Worm (Caenorhabditis elegans): ENCODE measurements around the gene srd-26.
A peak's percentile ranks its signal among the peaks of the same experiment; 100 is the strongest.

srd-26 gene

DNA sequence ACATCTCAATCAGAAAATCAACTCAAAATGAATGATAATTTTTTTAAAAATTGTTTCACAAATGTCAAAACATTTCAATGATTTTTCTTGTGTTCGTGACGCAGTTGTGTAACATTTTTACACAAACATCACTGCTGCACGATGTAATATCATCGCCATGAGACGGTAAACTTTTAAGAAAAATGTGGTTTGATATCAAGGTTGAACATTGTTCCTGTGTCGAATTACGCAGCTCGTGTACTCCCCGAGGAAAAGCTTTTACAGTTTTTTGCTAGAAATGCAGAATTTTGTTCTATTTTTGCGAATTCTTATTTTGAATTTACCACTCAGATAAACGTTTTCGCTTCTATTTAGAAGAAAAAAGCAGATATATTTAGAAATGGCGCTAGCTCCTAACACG lies 34.8 kb upstream of the srd-26 start (continued):
- TF ChIP-seq ZK185.1 (tag; optimal IDR thresholded peaks at IDR 0.05; ENCODE audit: poor library complexity, severe bottlenecking) (peak; percentile 50), nfyb-1 (GFP tag; IDR thresholded peaks at IDR 0.05) (peak; percentile 83; the same call in 1 of the 2 replicates), snpc-3.4 (tag; optimal IDR thresholded peaks at IDR 0.05) (no peak), mcd-1 (GFP tag; IDR thresholded peaks at IDR 0.05) (0 out of 2 replicates have a peak, but pooled peaks have one; percentile 10), nfya-1 (tag; optimal IDR thresholded peaks at IDR 0.05; ENCODE audit: borderline replicate concordance, insufficient read depth) (no peak), rpc-1 (optimal IDR thresholded peaks at IDR 0.05) (no peak), rpc-1 (tag; optimal IDR thresholded peaks at IDR 0.05) (no peak), F49E8.2 (tag; optimal IDR thresholded peaks at IDR 0.05; ENCODE audit: insufficient read depth) (no peak), unc-62 (GFP tag; optimal IDR thresholded peaks at IDR 0.05) (no peak), cebp-1 (GFP tag; IDR thresholded peaks at IDR 0.05) (no peak), cebp-1 (tag; optimal IDR thresholded peaks at IDR 0.05) (peak; percentile 49), F57C9.4 (tag; optimal IDR thresholded peaks at IDR 0.05) (no peak), zfh-2 (GFP tag; conservative IDR thresholded peaks at IDR 0.05) (no peak), ceh-100 (GFP tag; IDR thresholded peaks at IDR 0.05) (no peak), cebp-2 (GFP tag; IDR thresholded peaks at IDR 0.05) (0 out of 2 replicates have a peak, but pooled peaks have one; percentile 16), ztf-18 (tag; optimal IDR thresholded peaks at IDR 0.05) (no peak), nhr-80 (tag; optimal IDR thresholded peaks at IDR 0.05) (peak; percentile 33), attf-5 (GFP tag; optimal IDR thresholded peaks at IDR 0.05) (peak; percentile 39), ekl-4 (GFP tag; IDR thresholded peaks at IDR 0.05) (peak; percentile 35; the same call in 1 of the 2 replicates), ceh-27 (GFP tag; optimal IDR thresholded peaks at IDR 0.05) (no peak)

DNA sequence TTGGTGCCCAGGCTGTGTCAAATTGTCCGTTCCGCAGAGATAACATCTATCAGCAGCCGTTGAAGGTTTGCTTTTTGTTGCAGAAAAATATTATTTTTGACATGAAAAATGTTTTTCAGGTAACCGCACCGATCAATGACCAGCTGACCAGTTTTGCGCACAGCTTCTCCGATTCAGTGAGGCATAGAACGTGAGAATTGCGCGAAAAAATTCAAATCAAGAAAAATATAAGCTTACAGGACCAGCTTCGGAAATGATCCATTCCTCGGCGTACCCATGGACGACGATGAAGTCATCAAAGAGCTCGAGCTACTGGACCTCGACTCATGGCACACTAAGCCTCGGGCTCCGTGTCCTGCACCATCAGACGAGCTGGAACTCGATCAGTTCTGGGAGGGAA lies 31.7 kb upstream of the srd-26 start:
- TF ChIP-seq bed-1 (GFP tag; IDR thresholded peaks at IDR 0.05) (no peak), dox-1 (GFP tag; IDR thresholded peaks at IDR 0.05) (0 out of 2 replicates have a peak, but pooled peaks have one; percentile 20), zfh-2 (GFP tag; conservative IDR thresholded peaks at IDR 0.05) (peak; percentile 57), B0336.3 (GFP tag; IDR thresholded peaks at IDR 0.05) (peak; percentile 23; the same call in 1 of the 2 replicates), ama-1 (optimal IDR thresholded peaks at IDR 0.05) (peak; percentile 4), ama-1 (GFP tag; optimal IDR thresholded peaks at IDR 0.05) (no peak)

DNA sequence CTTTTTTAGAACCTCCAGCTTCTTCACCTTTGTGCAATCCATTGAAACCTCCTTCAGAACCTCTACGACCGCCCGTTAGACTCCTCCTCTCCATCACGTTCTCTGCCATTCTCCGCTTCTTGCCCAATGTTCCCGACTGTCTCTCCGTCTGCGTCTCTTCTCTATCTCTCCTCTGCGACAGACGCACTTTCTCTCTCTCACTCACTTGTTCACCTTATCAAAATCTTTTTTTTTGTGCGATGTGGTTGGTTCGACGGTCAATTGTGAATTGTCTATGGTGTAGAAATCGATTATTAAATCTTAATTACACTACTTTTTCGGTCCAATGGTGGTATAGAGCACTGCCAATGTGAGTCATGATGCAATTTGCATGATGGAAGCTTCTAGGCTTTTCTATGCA lies 30.6 kb upstream of the srd-26 start, which contains the start of gene atfs-1:
TSS of gene atfs-1 (plus strand) at position 213 of the 400 bp plus-strand sequence.
- TF ChIP-seq unc-130 (GFP tag; optimal IDR thresholded peaks at IDR 0.05), result no peak
- TF ChIP-seq egrh-3 (GFP tag; IDR thresholded peaks at IDR 0.05), result peak; percentile 41; the same call in 1 of the 2 replicates
- peak; percentile 59; the same call in 1 of the 2 replicates for TF ChIP-seq pbrm-1 (GFP tag; IDR thresholded peaks at IDR 0.05)
- TF ChIP-seq F37B4.10 (GFP tag; IDR thresholded peaks at IDR 0.05), result no peak
- TF ChIP-seq ceh-27 (GFP tag; optimal IDR thresholded peaks at IDR 0.05), result peak; percentile 42
- TF ChIP-seq hsf-1 (GFP tag; IDR thresholded peaks at IDR 0.05), result 0 out of 2 replicates have a peak, but pooled peaks have one; percentile 34
- peak; percentile 58; the same call in 1 of the 2 replicates for TF ChIP-seq cebp-1 (GFP tag; IDR thresholded peaks at IDR 0.05)
- peak; percentile 79 for TF ChIP-seq cebp-1 (tag; optimal IDR thresholded peaks at IDR 0.05)
- TF ChIP-seq ztf-18 (tag; optimal IDR thresholded peaks at IDR 0.05), result peak; percentile 75
- TF ChIP-seq dox-1 (GFP tag; IDR thresholded peaks at IDR 0.05), result peak; percentile 41; the same call in 1 of the 2 replicates
- TF ChIP-seq attf-5 (GFP tag; optimal IDR thresholded peaks at IDR 0.05), result peak; percentile 68
- TF ChIP-seq tlf-1 (GFP tag; optimal IDR thresholded peaks at IDR 0.05), result peak; percentile 14
- TF ChIP-seq madf-3 (GFP tag; IDR thresholded peaks at IDR 0.05), result no peak
- peak; percentile 28 for TF ChIP-seq chd-7 (tag; optimal IDR thresholded peaks at IDR 0.05)
- TF ChIP-seq ama-1 (optimal IDR thresholded peaks at IDR 0.05), result peak; percentile 81
- no peak for TF ChIP-seq ama-1 (GFP tag; optimal IDR thresholded peaks at IDR 0.05)
- peak; percentile 31 for TF ChIP-seq ZK185.1 (tag; optimal IDR thresholded peaks at IDR 0.05; ENCODE audit: poor library complexity, severe bottlenecking)
- TF ChIP-seq snpc-4 (GFP tag; optimal IDR thresholded peaks at IDR 0.05), result no peak
- TF ChIP-seq snpc-4 (tag; optimal IDR thresholded peaks at IDR 0.05), result peak in 3 of 4 experiments; percentile 4 to 14 (median 12)
- TF ChIP-seq lin-35 (GFP tag; optimal IDR thresholded peaks at IDR 0.05), result peak in 1 of 3 experiments; percentile 1
- peak; percentile 9 for TF ChIP-seq madf-10 (tag; optimal IDR thresholded peaks at IDR 0.05)
- TF ChIP-seq mes-4 (tag; optimal IDR thresholded peaks at IDR 0.05), result no peak
- peak; percentile 41 for TF ChIP-seq mcd-1 (GFP tag; IDR thresholded peaks at IDR 0.05)
- peak; percentile 88 for TF ChIP-seq hmg-1.2 (GFP tag; IDR thresholded peaks at IDR 0.05)
- 0 out of 2 replicates have a peak, but pooled peaks have one; percentile 27 for TF ChIP-seq Y53G8AR.9 (GFP tag; conservative IDR thresholded peaks at IDR 0.05)
- peak; percentile 51; the same call in 1 of the 2 replicates for TF ChIP-seq rcor-1 (GFP tag; IDR thresholded peaks at IDR 0.05)
- peak; percentile 97 for TF ChIP-seq nhr-80 (tag; optimal IDR thresholded peaks at IDR 0.05)
- 0 out of 2 replicates have a peak, but pooled peaks have one; percentile 44 for TF ChIP-seq bed-2 (GFP tag; IDR thresholded peaks at IDR 0.05)
- peak; percentile 52; the same call in 1 of the 2 replicates for TF ChIP-seq B0336.3 (GFP tag; IDR thresholded peaks at IDR 0.05)
- TF ChIP-seq B0035.1 (tag; optimal IDR thresholded peaks at IDR 0.05), result no peak
- TF ChIP-seq lin-40 (tag; optimal IDR thresholded peaks at IDR 0.05), result peak; percentile 62

Data from whole organism, young adult.